Worm (Caenorhabditis elegans): ENCODE data around the gene rif-1.1.

rif-1.1 gene

DNA sequence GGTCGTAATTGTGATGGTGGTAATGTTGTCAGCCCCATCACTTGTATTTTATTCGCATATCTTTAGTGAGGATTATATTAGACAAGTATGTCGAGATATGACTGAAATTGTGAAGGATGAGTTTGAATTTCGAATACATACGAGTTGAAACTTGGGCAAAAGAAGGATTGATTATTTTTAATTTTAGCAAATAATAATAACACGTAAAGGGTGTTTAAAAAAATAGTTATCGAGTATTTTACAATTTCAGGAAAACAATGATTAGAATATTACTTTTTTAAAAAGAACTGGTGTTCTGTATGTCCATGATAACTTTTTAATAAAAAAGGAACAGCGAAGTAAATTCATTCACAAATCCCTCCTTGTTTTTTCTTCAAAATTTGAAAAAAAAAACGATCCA lies 10.6 kb downstream of the rif-1.1 start, which contains the start of gene F11E6.8:
F11E6.8 (minus strand) TSS at position 101 of the 400 bp plus-strand sequence.
- TF ChIP-seq C16A3.4 (tag; optimal IDR thresholded peaks at IDR 0.05), result no peak
- TF ChIP-seq unc-130 (tag; optimal IDR thresholded peaks at IDR 0.05), result no peak
- no peak for TF ChIP-seq grh-1 (GFP tag; IDR thresholded peaks at IDR 0.05)
- no peak for TF ChIP-seq nhr-85 (tag)
- TF ChIP-seq elt-2 (tag; optimal IDR thresholded peaks at IDR 0.05), result no peak
- TF ChIP-seq ceh-82 (tag; optimal IDR thresholded peaks at IDR 0.05), result no peak
- TF ChIP-seq efl-3 (GFP tag; optimal IDR thresholded peaks at IDR 0.05), result no peak
- no peak for TF ChIP-seq dpl-1 (GFP tag; optimal IDR thresholded peaks at IDR 0.05)
- no peak for TF ChIP-seq pag-3 (tag; optimal IDR thresholded peaks at IDR 0.05; ENCODE audit: borderline replicate concordance, insufficient read depth)
- TF ChIP-seq ceh-90 (tag; optimal IDR thresholded peaks at IDR 0.05), result no peak
- no peak for TF ChIP-seq unc-62 (GFP tag; optimal IDR thresholded peaks at IDR 0.05)
- TF ChIP-seq lin-13 (GFP tag; optimal IDR thresholded peaks at IDR 0.05), result no peak
- TF ChIP-seq nhr-71 (tag; optimal IDR thresholded peaks at IDR 0.05), result no peak

DNA sequence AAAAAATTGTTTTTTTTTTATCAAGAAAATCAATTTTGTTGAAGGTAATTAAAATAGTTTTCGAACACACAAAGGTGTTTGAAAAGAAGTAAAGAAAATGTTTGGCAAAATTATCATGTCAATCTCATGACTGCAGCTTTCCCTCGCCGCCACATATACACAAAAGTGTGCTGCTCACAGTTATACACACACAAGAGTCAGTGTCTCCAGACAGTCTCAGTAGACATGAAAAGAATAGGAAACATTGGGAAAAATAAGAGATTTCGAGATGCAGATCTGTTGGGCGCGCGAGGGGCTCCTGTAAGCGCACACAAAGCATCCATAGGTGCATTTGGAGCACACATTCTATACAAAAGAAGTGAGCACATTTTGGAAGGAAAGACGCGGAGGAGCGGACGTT lies 12.8 kb downstream of the rif-1.1 start:
- TF ChIP-seq zag-1 (tag; optimal IDR thresholded peaks at IDR 0.05), result no peak

DNA sequence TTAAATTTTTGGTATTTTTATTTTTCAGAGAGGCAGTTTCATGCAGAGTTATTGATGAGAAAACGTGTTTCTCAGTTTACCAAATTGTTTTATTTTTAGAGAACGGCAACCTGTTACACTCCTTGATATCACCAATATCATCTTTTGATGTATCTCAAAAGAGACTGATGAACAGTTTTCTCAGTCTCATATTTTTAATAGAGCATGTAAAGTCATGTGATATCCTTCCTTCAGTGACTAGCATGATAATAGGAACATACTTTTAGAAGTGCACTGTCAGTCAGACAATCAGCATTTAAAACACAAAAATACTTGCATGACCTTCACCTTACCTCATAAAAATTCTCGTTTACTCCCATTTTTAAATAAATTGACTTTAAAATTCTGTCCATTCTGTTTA lies 18.6 kb downstream of the rif-1.1 start, which contains the start of gene F11E6.11:
F11E6.11 (plus strand) TSS at position 325 of the 400 bp plus-strand sequence.
- TF ChIP-seq skn-1 (tag; optimal IDR thresholded peaks at IDR 0.05) (no peak), nhr-90 (tag; optimal IDR thresholded peaks at IDR 0.05; ENCODE audit: poor library complexity) (no peak), ces-1 (GFP tag; optimal IDR thresholded peaks at IDR 0.05) (no peak), lin-35 (GFP tag; optimal IDR thresholded peaks at IDR 0.05) (peak in 1 of 2 experiments; percentile 16)

ce11 chrIV:17441260-17441659 lies 19.8 kb downstream of the rif-1.1 start:
- no peak for TF ChIP-seq fkh-4 (tag; optimal IDR thresholded peaks at IDR 0.05; ENCODE audit: borderline replicate concordance)
- TF ChIP-seq lin-14 (GFP tag; optimal IDR thresholded peaks at IDR 0.05), result peak; percentile 39
- no peak for TF ChIP-seq lsy-2 (tag; optimal IDR thresholded peaks at IDR 0.05)
- TF ChIP-seq grh-1 (GFP tag; IDR thresholded peaks at IDR 0.05), result peak; percentile 68
- no peak for TF ChIP-seq ets-5 (GFP tag; IDR thresholded peaks at IDR 0.05)
- TF ChIP-seq ceh-82 (tag; optimal IDR thresholded peaks at IDR 0.05), result no peak
- no peak for TF ChIP-seq xbp-1 (tag; optimal IDR thresholded peaks at IDR 0.05)
- peak; percentile 67 for TF ChIP-seq nhr-20 (tag; optimal IDR thresholded peaks at IDR 0.05)
- TF ChIP-seq unc-86 (tag; optimal IDR thresholded peaks at IDR 0.05), result no peak
- TF ChIP-seq efl-1 (optimal IDR thresholded peaks at IDR 0.05), result no peak
- TF ChIP-seq efl-1 (GFP tag; optimal IDR thresholded peaks at IDR 0.05 in 1 of 2), result peak in 1 of 2 experiments; percentile 33
- TF ChIP-seq nhr-85 (tag), result peak; percentile 79
- peak; percentile 37 for TF ChIP-seq nhr-71 (tag; optimal IDR thresholded peaks at IDR 0.05)
- TF ChIP-seq C04F5.9 (tag; optimal IDR thresholded peaks at IDR 0.05), result no peak
- no peak for TF ChIP-seq ztf-11 (tag; optimal IDR thresholded peaks at IDR 0.05)
- no peak for TF ChIP-seq sup-37 (GFP tag; optimal IDR thresholded peaks at IDR 0.05)
- TF ChIP-seq snu-23 (GFP tag; optimal IDR thresholded peaks at IDR 0.05), result peak; percentile 65
- peak in 1 of 2 experiments; percentile 62 for TF ChIP-seq lin-35 (GFP tag; optimal IDR thresholded peaks at IDR 0.05)

DNA sequence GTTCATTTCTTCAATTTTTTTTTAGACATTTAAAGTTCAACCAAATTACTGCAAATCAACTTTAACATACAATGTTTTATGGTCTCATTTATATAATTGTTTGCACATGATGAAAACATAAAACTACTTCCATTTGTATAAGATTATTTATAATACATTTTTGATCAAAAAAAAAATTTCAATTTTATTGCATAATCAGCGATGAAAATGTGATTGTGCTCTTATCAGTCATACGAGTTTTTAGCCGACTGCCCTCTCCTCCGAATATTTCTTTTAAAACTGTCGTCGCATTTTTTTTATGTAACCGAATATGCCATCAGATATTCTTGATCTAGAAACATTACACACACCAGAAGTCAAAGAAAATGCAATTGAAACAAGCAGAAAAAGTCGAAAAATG lies 20.7 kb downstream of the rif-1.1 start, which contains the start of gene F08A7.1:
F08A7.1 (plus strand) TSS at position 191 of the 400 bp plus-strand sequence.
- peak; percentile 63 for TF ChIP-seq elt-2 (tag; optimal IDR thresholded peaks at IDR 0.05)
- TF ChIP-seq aly-2 (tag; optimal IDR thresholded peaks at IDR 0.05), result no peak
- TF ChIP-seq nhr-85 (tag), result peak; percentile 32

DNA sequence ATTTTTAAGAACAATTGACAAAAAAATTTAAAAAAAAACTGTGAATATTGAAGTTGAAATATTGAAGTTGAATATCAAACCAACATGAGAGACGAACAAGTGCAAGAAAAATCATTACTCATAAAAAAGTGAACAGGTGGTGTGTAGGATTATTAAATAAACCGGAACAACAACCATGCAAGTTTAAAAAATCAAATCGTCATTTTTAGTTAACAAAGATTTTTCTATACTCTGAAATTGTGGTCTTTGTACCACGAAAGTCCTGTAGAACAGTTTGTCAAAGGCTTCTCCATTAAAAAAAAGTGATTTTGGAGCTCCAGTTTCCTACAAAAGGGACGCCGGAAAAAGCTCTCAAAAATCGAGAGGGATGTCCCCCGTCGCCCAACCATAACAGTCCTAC lies 21.1 kb downstream of the rif-1.1 start, which contains the start of gene C06A12.19:
C06A12.19 (minus strand) TSS at position 101 of the 400 bp plus-strand sequence.
- no peak for TF ChIP-seq grh-1 (GFP tag; IDR thresholded peaks at IDR 0.05)
- no peak for TF ChIP-seq fkh-4 (tag; optimal IDR thresholded peaks at IDR 0.05; ENCODE audit: borderline replicate concordance)
- TF ChIP-seq sup-37 (GFP tag; optimal IDR thresholded peaks at IDR 0.05), result no peak
- no peak for TF ChIP-seq nhr-90 (tag; optimal IDR thresholded peaks at IDR 0.05; ENCODE audit: poor library complexity)
- no peak for TF ChIP-seq lin-15B (tag; optimal IDR thresholded peaks at IDR 0.05)
- TF ChIP-seq irx-1 (tag; optimal IDR thresholded peaks at IDR 0.05), result no peak
- TF ChIP-seq lin-39 (tag; optimal IDR thresholded peaks at IDR 0.05), result no peak
- TF ChIP-seq ztf-4 (tag; optimal IDR thresholded peaks at IDR 0.05), result no peak
- no peak for TF ChIP-seq lsy-2 (tag; optimal IDR thresholded peaks at IDR 0.05)
- TF ChIP-seq mef-2 (tag; optimal IDR thresholded peaks at IDR 0.05), result no peak
- TF ChIP-seq egl-27 (tag; optimal IDR thresholded peaks at IDR 0.05), result no peak
- TF ChIP-seq nhr-11 (tag; optimal IDR thresholded peaks at IDR 0.05), result no peak
- TF ChIP-seq mep-1 (tag; optimal IDR thresholded peaks at IDR 0.05), result no peak
- TF ChIP-seq lin-13 (GFP tag; optimal IDR thresholded peaks at IDR 0.05), result no peak
- TF ChIP-seq fkh-8 (tag; optimal IDR thresholded peaks at IDR 0.05), result no peak
- TF ChIP-seq ceh-63 (GFP tag; optimal IDR thresholded peaks at IDR 0.05), result no peak
- TF ChIP-seq ceh-82 (tag; optimal IDR thresholded peaks at IDR 0.05), result no peak
- TF ChIP-seq lir-3 (tag; optimal IDR thresholded peaks at IDR 0.05; ENCODE audit: poor library complexity), result no peak
